Fruit fly (Drosophila melanogaster): Measurements from ENCODE around the gene CG12347.

DNA sequence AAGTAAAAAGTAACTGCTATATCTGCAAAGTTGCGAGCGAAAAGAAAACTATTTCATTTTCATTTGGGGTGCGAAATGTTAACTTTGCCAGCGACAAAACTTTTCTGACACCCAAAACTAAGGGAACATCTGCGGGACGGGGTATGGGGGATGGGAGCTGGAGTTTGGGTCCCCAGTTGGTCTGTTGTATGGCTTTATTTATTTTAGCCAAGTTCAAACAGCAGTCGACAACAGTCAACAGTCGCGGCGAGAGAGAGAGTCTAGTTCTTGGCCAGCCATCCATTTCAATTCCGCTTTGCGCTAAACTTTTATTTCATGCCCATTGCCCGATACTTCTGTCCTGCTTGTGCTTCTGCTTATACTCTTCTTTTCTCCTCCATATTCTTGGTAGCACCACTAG, 39.5 kb downstream of the CG12347 start:
- TF ChIP-seq CG10348 (GFP tag; IDR thresholded peaks at IDR 0.05) (no peak), gl (tag; optimal IDR thresholded peaks at IDR 0.05) (no peak), CG15710 (tag; optimal IDR thresholded peaks at IDR 0.05) (no peak), Snoo (tag; optimal IDR thresholded peaks at IDR 0.05) (no peak), rn (GFP tag; IDR thresholded peaks at IDR 0.05) (no peak), CG34367 (tag; optimal IDR thresholded peaks at IDR 0.05) (no peak)

Measured in whole organism, pupa.